Worm (Caenorhabditis elegans) whole organism, early embryonic: ENCODE results near the gene T02H6.10.

Experiments used
- aly-1 ChIP-seq: sonication (generic microtip); optimal IDR thresholded peaks from 2 replicates; lab custom pipeline; 2016; ENCODE audit warnings: missing genetic modification characterization, missing compliant biosample characterization
- ama-1 ChIP-seq: fragments of 150-350 bp; optimal IDR thresholded peaks from 2 replicates; lab custom pipeline; 2014
- ets-7 ChIP-seq: sonication (generic microtip); optimal IDR thresholded peaks from 2 replicates; lab custom pipeline; 2016; ENCODE audit warnings: missing genotype, missing genetic modification characterization, missing compliant biosample characterization
- hmg-4 ChIP-seq: fragments of 200-800 bp; sonication (Bioruptor generic); optimal IDR thresholded peaks from 2 replicates; lab custom pipeline; 2018; ENCODE audit warnings: mild to moderate bottlenecking, missing genetic modification characterization, missing compliant biosample characterization
- sea-1 ChIP-seq: fragments of 200-800 bp; sonication (Bioruptor generic); conservative IDR thresholded peaks from 2 replicates; pipeline ENCODE4 v1.3.6; 2022; ENCODE audit warnings: missing genetic modification characterization, missing compliant biosample characterization
- tra-4 ChIP-seq: sonication (generic microtip); optimal IDR thresholded peaks from 2 replicates; lab custom pipeline; 2017; ENCODE audit warnings: missing genetic modification characterization, missing compliant biosample characterization

DNA sequence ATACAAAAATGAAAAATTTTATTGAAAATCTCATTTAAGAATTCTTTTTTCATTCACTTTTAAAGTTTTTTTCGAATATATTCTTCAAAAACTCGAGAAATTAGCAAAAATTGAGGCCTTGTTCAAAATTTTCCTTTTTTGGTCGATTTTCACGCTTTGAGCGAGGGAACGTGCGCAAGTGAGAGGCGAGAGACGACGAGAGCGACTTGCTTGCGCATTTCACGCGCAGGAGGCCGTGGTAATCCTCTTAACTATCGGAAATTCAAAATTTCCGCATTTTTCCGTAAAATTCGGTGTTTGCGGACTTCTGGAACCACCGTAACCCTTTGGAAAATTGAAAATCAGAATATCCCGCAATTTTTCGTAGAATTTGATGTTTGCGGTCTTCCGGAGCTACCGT lies 49.4 kb upstream of the T02H6.10 start:
- no peak for TF ChIP-seq aly-1 (tag; lab: Kevin White, UChicago)
- TF ChIP-seq hmg-4 (GFP tag; lab: Kevin White, UChicago): no peak
- TF ChIP-seq sea-1 (GFP tag; lab: Robert Waterston, UW): no peak
- TF ChIP-seq ets-7: no peak
- no peak for TF ChIP-seq ama-1
- TF ChIP-seq tra-4 (tag; lab: Kevin White, UChicago): no peak
